Fruit fly (Drosophila melanogaster) whole organism, embryonic: Measurements from ENCODE around the gene Atg14.

Experiments used
- Aef1 ChIP-seq: fragments of 200-800 bp; sonication (Bioruptor generic); IDR thresholded peaks from 3 replicates; pipeline ENCODE4 v1.3.6; 2022; ENCODE audit warnings: missing biosample characterization, missing genetic modification characterization
- Asciz ChIP-seq: fragments of 200-800 bp; sonication (Bioruptor generic); optimal IDR thresholded peaks from 2 replicates; lab custom pipeline; 2017; ENCODE audit warnings: missing biosample characterization, mild to moderate bottlenecking, missing genetic modification characterization, missing genetic modification reagents
- CG10209 ChIP-seq: fragments of 200-800 bp; sonication (Bioruptor generic); optimal IDR thresholded peaks from 3 replicates; lab custom pipeline; 2017; ENCODE audit warnings: missing biosample characterization, mild to moderate bottlenecking, missing genetic modification characterization, missing genetic modification reagents
- CG10431 ChIP-seq: fragments of 200-800 bp; sonication (Bioruptor generic); optimal IDR thresholded peaks from 3 replicates; lab custom pipeline; 2018; ENCODE audit warnings: missing biosample characterization, mild to moderate bottlenecking, missing genetic modification characterization
- CG10959 ChIP-seq: fragments of 200-800 bp; sonication (Bioruptor generic); IDR thresholded peaks from 2 replicates; pipeline ENCODE4 v1.3.6; 2022; ENCODE audit warnings: missing biosample characterization, missing genetic modification characterization
- CG12299 ChIP-seq: fragments of 200-800 bp; sonication (Bioruptor generic); optimal IDR thresholded peaks from 2 replicates; lab custom pipeline; 2018; ENCODE audit warnings: missing biosample characterization, mild to moderate bottlenecking, missing genetic modification characterization
- CG13287 ChIP-seq: fragments of 200-800 bp; sonication (Bioruptor generic); IDR thresholded peaks from 2 replicates; pipeline ENCODE4 v1.3.6; 2022; ENCODE audit warnings: missing biosample characterization, missing genetic modification characterization; ENCODE audit not compliant: partially characterized antibody
- CG13775 ChIP-seq: fragments of 200-800 bp; sonication (Bioruptor generic); optimal IDR thresholded peaks from 3 replicates; lab custom pipeline; 2017; ENCODE audit warnings: missing biosample characterization, mild to moderate bottlenecking, missing genetic modification characterization
- CG18476 ChIP-seq: fragments of 200-800 bp; sonication (Bioruptor generic); optimal IDR thresholded peaks from 2 replicates; lab custom pipeline; 2016; ENCODE audit warnings: missing biosample characterization, mild to moderate bottlenecking, missing genetic modification characterization
- CG18764 ChIP-seq: fragments of 200-800 bp; sonication (Bioruptor generic); optimal IDR thresholded peaks from 3 replicates; lab custom pipeline; 2016; ENCODE audit warnings: missing biosample characterization, missing genetic modification characterization
- CG2116 ChIP-seq: fragments of 200-800 bp; sonication (Bioruptor generic); optimal IDR thresholded peaks from 3 replicates; lab custom pipeline; 2018; ENCODE audit warnings: missing biosample characterization, mild to moderate bottlenecking, missing genetic modification characterization
- CG31388 ChIP-seq: fragments of 200-800 bp; sonication (Bioruptor generic); optimal IDR thresholded peaks from 2 replicates; lab custom pipeline; 2016; ENCODE audit warnings: missing biosample characterization, missing genetic modification characterization
- CG3726 ChIP-seq: fragments of 200-800 bp; sonication (Bioruptor generic); IDR thresholded peaks from 3 replicates; pipeline ENCODE4, ENCODE4 v1.3.6; 2022; ENCODE audit warnings: missing biosample characterization, missing genetic modification characterization
- CG6272 ChIP-seq: fragments of 200-800 bp; sonication (Bioruptor generic); IDR thresholded peaks from 2 replicates; pipeline ENCODE4 v1.3.6; 2022; ENCODE audit warnings: missing biosample characterization, missing genetic modification characterization
- CG6765 ChIP-seq: fragments of 200-800 bp; sonication (Bioruptor generic); optimal IDR thresholded peaks from 3 replicates; lab custom pipeline; 2017; ENCODE audit warnings: missing biosample characterization, mild to moderate bottlenecking, missing genetic modification characterization
- CG6813 ChIP-seq: fragments of 200-800 bp; sonication (Bioruptor generic); optimal IDR thresholded peaks from 2 replicates; lab custom pipeline; 2017; ENCODE audit warnings: missing biosample characterization, missing genetic modification characterization, mild to moderate bottlenecking, moderate library complexity, missing genetic modification reagents
- CG7963 ChIP-seq: fragments of 200-800 bp; sonication (Bioruptor generic); IDR thresholded peaks from 3 replicates; pipeline ENCODE4 v1.3.6; 2022; ENCODE audit warnings: missing biosample characterization, missing genetic modification characterization; ENCODE audit not compliant: partially characterized antibody
- CG8478 ChIP-seq: fragments of >200 bp; optimal IDR thresholded peaks from 2 replicates; lab custom pipeline; 2018
- D19B ChIP-seq: fragments of 200-800 bp; sonication (Bioruptor generic); optimal IDR thresholded peaks from 2 replicates; lab custom pipeline; 2017; ENCODE audit warnings: missing biosample characterization, mild to moderate bottlenecking, missing genetic modification characterization
- Dref ChIP-seq: fragments of 200-800 bp; sonication (Bioruptor generic); IDR thresholded peaks from 2 replicates; pipeline ENCODE4 v1.3.6; 2022; ENCODE audit warnings: missing biosample characterization, missing genetic modification characterization
- HLH54F ChIP-seq: fragments of 200-800 bp; sonication (Bioruptor generic); optimal IDR thresholded peaks from 3 replicates; lab custom pipeline; 2016; ENCODE audit warnings: missing biosample characterization, missing genetic modification characterization
- Hr51 ChIP-seq, 2 experiments: fragments of 200-800 bp; sonication (Bioruptor generic); optimal IDR thresholded peaks; 2 replicates in 1 of 2; 3 replicates in 1 of 2; lab custom pipeline; 2016 to 2018; ENCODE audit warnings: missing biosample characterization in 2 of 2, missing genetic modification characterization in 2 of 2, mild to moderate bottlenecking in 1 of 2, moderate library complexity in 1 of 2
- Optix ChIP-seq: fragments of 200-800 bp; sonication (Bioruptor generic); IDR thresholded peaks from 3 replicates; pipeline ENCODE4 v1.3.6; 2022; ENCODE audit warnings: missing biosample characterization, missing genetic modification characterization
- Xrp1 ChIP-seq: fragments of 200-800 bp; sonication (Bioruptor generic); IDR thresholded peaks from 2 replicates; pipeline ENCODE4 v1.3.6; 2022; ENCODE audit warnings: missing biosample characterization, missing genetic modification characterization
- az2 ChIP-seq: fragments of 200-800 bp; sonication (Bioruptor generic); optimal IDR thresholded peaks from 3 replicates; lab custom pipeline; 2016; ENCODE audit warnings: missing biosample characterization, missing genetic modification characterization
- cwo ChIP-seq: fragments of 200-800 bp; sonication (Bioruptor generic); optimal IDR thresholded peaks from 3 replicates; lab custom pipeline; 2017; ENCODE audit warnings: missing biosample characterization, missing genetic modification characterization, mild to moderate bottlenecking, moderate library complexity, missing genetic modification reagents
- dati ChIP-seq: fragments of 200-800 bp; sonication (Bioruptor generic); IDR thresholded peaks from 2 replicates; pipeline ENCODE4 v1.3.6; 2022; ENCODE audit warnings: missing biosample characterization, missing genetic modification characterization
- hkb ChIP-seq, 2 experiments: fragments of 200-800 bp in 1 of 2; fragments of >200 bp in 1 of 2; sonication (Bioruptor generic) in 1 of 2; IDR thresholded peaks in 1 of 2; optimal IDR thresholded peaks in 1 of 2; 2 replicates each; pipeline versions ENCODE4 v1.3.6 to Lab custom; 2017 to 2022; ENCODE audit warnings: missing biosample characterization in 1 of 2, missing genetic modification characterization in 1 of 2
- inv ChIP-seq: fragments of 200-800 bp; sonication (Bioruptor generic); IDR thresholded peaks from 2 replicates; pipeline ENCODE4 v1.3.6; 2022; ENCODE audit warnings: missing biosample characterization, missing genetic modification characterization; ENCODE audit not compliant: partially characterized antibody
- jing ChIP-seq: fragments of 200-800 bp; sonication (Bioruptor generic); optimal IDR thresholded peaks from 2 replicates; lab custom pipeline; 2018; ENCODE audit warnings: missing biosample characterization, mild to moderate bottlenecking, missing genetic modification characterization
- kni ChIP-seq: fragments of 200-800 bp; sonication (Bioruptor generic); optimal IDR thresholded peaks from 3 replicates; lab custom pipeline; 2017; ENCODE audit warnings: mild to moderate bottlenecking, missing biosample characterization, missing genetic modification reagents, missing genetic modification characterization
- luna ChIP-seq: fragments of 200-800 bp; sonication (Bioruptor generic); optimal IDR thresholded peaks from 2 replicates; lab custom pipeline; 2016; ENCODE audit warnings: missing biosample characterization, missing genetic modification characterization
- nerfin-2 ChIP-seq: fragments of 200-800 bp; sonication (Bioruptor generic); IDR thresholded peaks from 2 replicates; pipeline ENCODE4 v1.3.6; 2022; ENCODE audit warnings: missing biosample characterization, missing genetic modification characterization; ENCODE audit not compliant: partially characterized antibody
- odd ChIP-seq: fragments of 200-800 bp; sonication (Bioruptor generic); optimal IDR thresholded peaks from 2 replicates; lab custom pipeline; 2017; ENCODE audit warnings: missing biosample characterization, mild to moderate bottlenecking, missing genetic modification characterization
- otp ChIP-seq: fragments of 200-800 bp; sonication (Bioruptor generic); IDR thresholded peaks from 3 replicates; pipeline ENCODE4, ENCODE4 v1.3.6; 2022; ENCODE audit warnings: missing biosample characterization, missing genetic modification characterization
- pan ChIP-seq, 4 experiments: fragments of >200 bp in 3 of 4; fragments of 200-800 bp in 1 of 4; sonication (Bioruptor generic) in 1 of 4; optimal IDR thresholded peaks in 3 of 4; IDR thresholded peaks in 1 of 4; 2 replicates each; pipeline versions ENCODE4 v1.3.6 to Lab custom; 2017 to 2022; ENCODE audit warnings: missing biosample characterization in 2 of 4, missing genetic modification characterization in 2 of 4, mixed read lengths in 1 of 4
- pita ChIP-seq: fragments of 200-800 bp; sonication (Bioruptor generic); optimal IDR thresholded peaks from 2 replicates; lab custom pipeline; 2017; ENCODE audit warnings: missing biosample characterization, mild to moderate bottlenecking, missing genetic modification characterization
- pros ChIP-seq: fragments of 200-800 bp; sonication (Bioruptor generic); optimal IDR thresholded peaks from 3 replicates; lab custom pipeline; 2019; ENCODE audit warnings: missing biosample characterization, mild to moderate bottlenecking, missing genetic modification characterization, moderate library complexity
- psq ChIP-seq: fragments of 200-800 bp; sonication (Bioruptor generic); optimal IDR thresholded peaks from 2 replicates; lab custom pipeline; 2017; ENCODE audit warnings: missing biosample characterization, missing genetic modification characterization
- scrt ChIP-seq: fragments of 200-800 bp; sonication (Bioruptor generic); optimal IDR thresholded peaks from 2 replicates; lab custom pipeline; 2018; ENCODE audit warnings: missing biosample characterization, mild to moderate bottlenecking, missing genetic modification characterization, moderate library complexity
- sr ChIP-seq: fragments of 200-800 bp; sonication (Bioruptor generic); IDR thresholded peaks from 3 replicates; pipeline ENCODE4 v1.3.6; 2022; ENCODE audit warnings: missing biosample characterization, missing genetic modification characterization
- stwl ChIP-seq: fragments of 200-800 bp; sonication (Bioruptor generic); optimal IDR thresholded peaks from 3 replicates; lab custom pipeline; 2018; ENCODE audit warnings: missing biosample characterization, mild to moderate bottlenecking, missing genetic modification characterization, moderate library complexity
- ttk ChIP-seq: fragments of 200-800 bp; sonication (Bioruptor generic); IDR thresholded peaks from 2 replicates; pipeline ENCODE4 v2.1.2; 2022; ENCODE audit warnings: missing biosample characterization, missing genetic modification characterization
- vfl ChIP-seq: fragments of 200-800 bp; sonication (Bioruptor generic); optimal IDR thresholded peaks from 2 replicates; lab custom pipeline; 2016; ENCODE audit warnings: missing biosample characterization, missing genetic modification characterization
- vnd ChIP-seq: fragments of 200-800 bp; sonication (Bioruptor generic); IDR thresholded peaks from 3 replicates; pipeline ENCODE4 v1.3.6; 2022; ENCODE audit warnings: missing biosample characterization, missing genetic modification characterization; ENCODE audit not compliant: partially characterized antibody
- z ChIP-seq: fragments of 200-800 bp; sonication (Bioruptor generic); IDR thresholded peaks from 3 replicates; pipeline ENCODE4 v1.3.6; 2022; ENCODE audit warnings: missing biosample characterization, missing genetic modification characterization

The Atg14 gene

DNA sequence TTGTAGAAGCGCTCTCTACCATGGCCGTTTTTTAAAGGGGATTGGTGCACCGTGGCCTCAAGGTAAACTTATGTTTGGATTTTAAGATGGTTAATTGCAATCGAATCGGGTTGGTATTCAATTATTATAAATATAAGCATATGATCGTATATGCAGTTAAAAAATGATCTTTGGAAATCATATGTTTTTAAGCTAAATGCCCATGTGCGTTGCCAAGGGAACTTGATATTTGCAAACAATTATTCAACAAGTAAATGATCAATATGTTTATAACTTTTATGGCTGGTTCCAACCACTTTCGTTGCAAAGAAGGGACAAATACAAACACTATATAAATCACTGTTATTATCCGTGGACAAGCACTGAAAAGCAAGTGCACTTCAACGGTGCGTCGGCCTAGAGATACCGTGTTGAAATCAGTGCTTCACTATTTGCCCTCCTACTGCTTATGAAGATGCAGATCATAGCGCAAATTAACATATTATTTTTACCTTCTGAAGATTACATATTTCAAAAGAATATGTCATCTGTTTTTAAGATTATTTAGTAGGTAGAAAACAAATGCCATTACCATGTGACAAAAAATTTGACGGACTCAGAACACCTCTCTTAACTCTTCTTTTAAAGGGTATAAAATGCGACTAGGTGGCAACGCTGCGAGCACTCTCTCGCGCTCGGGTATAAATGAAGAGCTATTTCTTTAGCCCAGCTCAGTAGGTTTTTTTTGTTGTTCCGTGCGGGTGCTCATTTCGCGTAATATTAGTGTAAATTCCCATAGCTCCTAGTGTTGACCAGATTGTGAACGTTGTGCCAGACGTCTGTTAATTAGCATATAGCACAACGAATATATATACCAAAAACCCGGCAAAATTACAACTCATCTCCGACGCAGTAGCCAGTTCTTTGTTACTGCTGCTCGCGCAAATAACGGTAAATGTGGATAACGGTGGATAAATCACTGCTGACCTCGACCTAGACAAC is 41.5 kb downstream of the Atg14 start, which contains the start of gene rdog:
TSS of gene rdog (plus strand) at position 705 of the 981 bp plus-strand sequence.
- TF ChIP-seq az2 (GFP tag; lab: Kevin White, UChicago) (peak; percentile 88), CG12299 (tag; lab: Kevin White, UChicago) (peak; percentile 63), inv (GFP tag; lab: Robert Waterston, UW) (no peak), cwo (GFP tag; lab: Kevin White, UChicago) (peak; percentile 53), Optix (GFP tag; lab: Robert Waterston, UW) (peak; percentile 72; the same call in 2 of the 3 replicates), sr (GFP tag; lab: Robert Waterston, UW) (no peak), z (GFP tag; lab: Robert Waterston, UW) (no peak; the same call in 2 of the 3 replicates), nerfin-2 (GFP tag; lab: Robert Waterston, UW) (no peak), CG18764 (GFP tag; lab: Kevin White, UChicago) (peak; percentile 62), scrt (GFP tag; lab: Kevin White, UChicago) (peak; percentile 73), otp (GFP tag; lab: Robert Waterston, UW) (peak; percentile 38; the same call in 1 of the 3 replicates), psq (GFP tag; lab: Kevin White, UChicago) (peak; percentile 48), Asciz (GFP tag; lab: Kevin White, UChicago) (peak; percentile 59), vfl (GFP tag; lab: Kevin White, UChicago) (peak; percentile 49), pros (no peak), vnd (no peak), CG10959 (no peak), CG13287 (GFP tag; lab: Robert Waterston, UW) (peak; percentile 35; the same call in 1 of the 2 replicates), Xrp1 (GFP tag; lab: Robert Waterston, UW) (no peak), HLH54F (GFP tag; lab: Kevin White, UChicago) (peak; percentile 78), pita (GFP tag; lab: Kevin White, UChicago) (no peak), CG18476 (GFP tag; lab: Kevin White, UChicago) (peak; percentile 85), CG10431 (GFP tag; lab: Kevin White, UChicago) (no peak), jing (GFP tag; lab: Kevin White, UChicago) (no peak), hkb (optimal IDR thresholded peaks at IDR 0.05; lab: Kevin White, UChicago) (no peak), hkb (GFP tag; IDR thresholded peaks at IDR 0.05; lab: Robert Waterston, UW) (peak; percentile 61), CG31388 (GFP tag; lab: Kevin White, UChicago) (peak; percentile 65), CG3726 (GFP tag; lab: Robert Waterston, UW) (no peak), CG6272 (no peak), CG6765 (peak; percentile 46), ttk (peak; percentile 32; the same call in 1 of the 2 replicates), CG13775 (GFP tag; lab: Kevin White, UChicago) (peak; percentile 84), pan (optimal IDR thresholded peaks at IDR 0.05; lab: Kevin White, UChicago) (peak in 1 of 2 experiments; percentile 85), pan (GFP tag; optimal IDR thresholded peaks at IDR 0.05 in 1 of 2, IDR thresholded peaks at IDR 0.05 in 1 of 2) (peak; percentile 47 to 81), dati (GFP tag; lab: Robert Waterston, UW) (no peak), CG2116 (peak; percentile 69), kni (GFP tag; lab: Kevin White, UChicago) (peak; percentile 34), CG6813 (GFP tag; lab: Kevin White, UChicago) (peak; percentile 4), CG8478 (lab: Kevin White, UChicago) (no peak), D19B (GFP tag; lab: Kevin White, UChicago) (peak; percentile 99), odd (GFP tag; lab: Kevin White, UChicago) (peak; percentile 71), CG10209 (GFP tag; lab: Kevin White, UChicago) (peak; percentile 81), luna (GFP tag; lab: Kevin White, UChicago) (peak; percentile 47), Hr51 (GFP tag; optimal IDR thresholded peaks at IDR 0.05; lab: Kevin White, UChicago) (peak; percentile 72 to 80), CG7963 (GFP tag; lab: Robert Waterston, UW) (no peak), Aef1 (GFP tag; lab: Robert Waterston, UW) (peak; percentile 42; the same call in 1 of the 3 replicates), stwl (peak; percentile 48), Dref (no peak)
